Fruit fly (Drosophila melanogaster) whole organism, prepupa: ENCODE data around the gene fbl.

Experiments used
- CG3032 ChIP-seq: fragments of 200-800 bp; optimal IDR thresholded peaks from 2 replicates; lab custom pipeline; 2019; ENCODE audit warnings: missing biosample characterization, mild to moderate bottlenecking, missing genetic modification characterization, moderate library complexity
- CG8119 ChIP-seq: fragments of 200-800 bp; sonication (Bioruptor generic); IDR thresholded peaks from 3 replicates; pipeline ENCODE4 v1.3.6; 2022; ENCODE audit warnings: missing biosample characterization, missing genetic modification characterization
- CG8319 ChIP-seq: fragments of 200-800 bp; sonication (Bioruptor generic); optimal IDR thresholded peaks from 3 replicates; lab custom pipeline; 2016; ENCODE audit warnings: missing biosample characterization, missing genetic modification characterization
- achi ChIP-seq: fragments of 200-800 bp; sonication (Bioruptor generic); optimal IDR thresholded peaks from 3 replicates; lab custom pipeline; 2016; ENCODE audit warnings: missing biosample characterization, missing genetic modification characterization
- dac ChIP-seq: fragments of 200-800 bp; sonication (Bioruptor generic); optimal IDR thresholded peaks from 2 replicates; lab custom pipeline; 2017; ENCODE audit warnings: missing biosample characterization, mild to moderate bottlenecking, missing genetic modification characterization
- dsx ChIP-seq: fragments of 200-800 bp; optimal IDR thresholded peaks from 3 replicates; lab custom pipeline; 2019; ENCODE audit warnings: missing biosample characterization, mild to moderate bottlenecking, missing genetic modification characterization, moderate library complexity; ENCODE audit not compliant: poor library complexity, severe bottlenecking

DNA sequence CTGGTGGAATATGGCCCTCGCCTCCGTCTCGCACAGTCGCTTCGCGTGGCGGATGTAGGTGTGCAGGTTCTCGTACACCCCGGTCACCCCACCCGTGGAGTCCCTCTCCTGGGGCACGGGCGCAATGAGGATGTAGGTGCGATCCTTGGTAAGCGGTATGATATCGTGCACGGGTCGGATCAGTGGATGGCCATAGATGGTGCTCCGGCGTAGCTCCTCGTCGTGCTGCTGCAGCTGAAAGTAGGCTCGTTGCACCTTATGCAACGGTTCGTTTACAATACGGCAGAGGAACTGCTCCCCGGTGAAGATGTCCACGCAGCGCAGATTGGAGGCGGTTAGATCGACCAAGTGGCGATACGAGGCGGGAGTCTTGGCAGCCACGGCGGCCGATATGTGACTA lies 16.3 kb downstream of the fbl start:
- TF ChIP-seq CG8319 (GFP tag; lab: Kevin White, UChicago), result no peak
- TF ChIP-seq achi (GFP tag; lab: Kevin White, UChicago), result no peak
- TF ChIP-seq CG8119 (GFP tag; lab: Robert Waterston, UW), result no peak
- no peak for TF ChIP-seq CG3032
- TF ChIP-seq dac (GFP tag; lab: Kevin White, UChicago), result no peak
- TF ChIP-seq dsx, result no peak
